Fruit fly (Drosophila melanogaster) whole organism, embryonic: ENCODE results near the gene tst.

Experiments
- Ada2b ChIP-seq: fragments of 200-800 bp; sonication (Bioruptor generic); IDR thresholded peaks from 2 replicates; pipeline ENCODE4 v1.3.6; 2022; ENCODE audit warnings: missing biosample characterization, missing genetic modification characterization
- CG1024 ChIP-seq: fragments of 200-800 bp; sonication (Bioruptor generic); IDR thresholded peaks from 2 replicates; pipeline ENCODE4 v1.3.6; 2022; ENCODE audit warnings: missing biosample characterization, missing genetic modification characterization
- CG10979 ChIP-seq: fragments of 200-800 bp; sonication (Bioruptor generic); optimal IDR thresholded peaks from 2 replicates; lab custom pipeline; 2018; ENCODE audit warnings: missing biosample characterization, mild to moderate bottlenecking, missing genetic modification characterization, moderate library complexity
- CG11504 ChIP-seq: fragments of 200-800 bp; sonication (Bioruptor generic); optimal IDR thresholded peaks from 3 replicates; lab custom pipeline; 2019; ENCODE audit warnings: missing biosample characterization, mild to moderate bottlenecking, missing genetic modification characterization, moderate library complexity
- CG17328 ChIP-seq: fragments of 200-800 bp; sonication (Bioruptor generic); IDR thresholded peaks from 2 replicates; pipeline ENCODE4 v1.3.6; 2022; ENCODE audit warnings: missing biosample characterization, missing genetic modification characterization
- CG17361 ChIP-seq: fragments of 200-800 bp; sonication (Bioruptor generic); IDR thresholded peaks from 3 replicates; pipeline ENCODE4 v1.3.6; 2022; ENCODE audit warnings: missing biosample characterization, missing genetic modification characterization
- CG18262 ChIP-seq: fragments of 200-800 bp; optimal IDR thresholded peaks from 3 replicates; lab custom pipeline; 2019; ENCODE audit warnings: missing biosample characterization, mild to moderate bottlenecking, missing genetic modification characterization, moderate library complexity
- CG18476 ChIP-seq: fragments of 200-800 bp; sonication (Bioruptor generic); optimal IDR thresholded peaks from 2 replicates; lab custom pipeline; 2016; ENCODE audit warnings: missing biosample characterization, mild to moderate bottlenecking, missing genetic modification characterization
- CG2875 ChIP-seq: fragments of 200-800 bp; sonication (Bioruptor generic); optimal IDR thresholded peaks from 2 replicates; lab custom pipeline; 2017; ENCODE audit warnings: missing biosample characterization, mild to moderate bottlenecking, missing genetic modification characterization, missing genetic modification reagents
- CG31365 ChIP-seq: fragments of 200-800 bp; sonication (Bioruptor generic); optimal IDR thresholded peaks from 2 replicates; lab custom pipeline; 2018; ENCODE audit warnings: missing biosample characterization, mild to moderate bottlenecking, missing genetic modification characterization
- CG31388 ChIP-seq: fragments of 200-800 bp; sonication (Bioruptor generic); optimal IDR thresholded peaks from 2 replicates; lab custom pipeline; 2016; ENCODE audit warnings: missing biosample characterization, missing genetic modification characterization
- CG32772 ChIP-seq: fragments of 200-800 bp; sonication (Bioruptor generic); IDR thresholded peaks from 2 replicates; pipeline ENCODE4 v1.3.6; 2022; ENCODE audit warnings: missing biosample characterization, missing genetic modification characterization
- CG3281 ChIP-seq: fragments of 200-800 bp; sonication (Bioruptor generic); optimal IDR thresholded peaks from 3 replicates; lab custom pipeline; 2017; ENCODE audit warnings: missing biosample characterization, mild to moderate bottlenecking, missing genetic modification characterization
- CG4282 ChIP-seq: fragments of 200-800 bp; sonication (Bioruptor generic); optimal IDR thresholded peaks from 2 replicates; lab custom pipeline; 2016; ENCODE audit warnings: missing biosample characterization, missing genetic modification characterization
- CG4617 ChIP-seq: fragments of 200-800 bp; sonication (Bioruptor generic); optimal IDR thresholded peaks from 3 replicates; lab custom pipeline; 2016; ENCODE audit warnings: missing biosample characterization, missing genetic modification characterization, borderline replicate concordance
- CG5953 ChIP-seq: fragments of 200-800 bp; sonication (Bioruptor generic); IDR thresholded peaks from 2 replicates; pipeline ENCODE4 v1.3.6; 2022; ENCODE audit warnings: missing biosample characterization, missing genetic modification characterization
- CG6175 ChIP-seq: fragments of 200-800 bp; sonication (Bioruptor generic); IDR thresholded peaks from 3 replicates; pipeline ENCODE4 v1.3.6; 2022; ENCODE audit warnings: missing biosample characterization, missing genetic modification characterization
- CG6791 ChIP-seq: fragments of 200-800 bp; sonication (Bioruptor generic); IDR thresholded peaks from 3 replicates; pipeline ENCODE4 v1.3.6; 2022; ENCODE audit warnings: missing biosample characterization, missing genetic modification characterization; ENCODE audit not compliant: partially characterized antibody
- CG7271 ChIP-seq: fragments of 200-800 bp; sonication (Bioruptor generic); optimal IDR thresholded peaks from 2 replicates; lab custom pipeline; 2018; ENCODE audit warnings: missing biosample characterization, mild to moderate bottlenecking, missing genetic modification characterization, moderate library complexity
- CG7556 ChIP-seq: fragments of 200-800 bp; sonication (Bioruptor generic); optimal IDR thresholded peaks from 2 replicates; lab custom pipeline; 2017; ENCODE audit warnings: missing biosample characterization, mild to moderate bottlenecking, missing genetic modification characterization
- CG8388 ChIP-seq: fragments of 200-800 bp; sonication (Bioruptor generic); optimal IDR thresholded peaks from 2 replicates; lab custom pipeline; 2019; ENCODE audit warnings: missing biosample characterization, mild to moderate bottlenecking, missing genetic modification characterization, moderate library complexity
- CG9817 ChIP-seq: fragments of 200-800 bp; sonication (Bioruptor generic); optimal IDR thresholded peaks from 2 replicates; lab custom pipeline; 2018; ENCODE audit warnings: missing biosample characterization, mild to moderate bottlenecking, missing genetic modification characterization, moderate library complexity
- CG9932 ChIP-seq: fragments of 200-800 bp; sonication (Bioruptor generic); IDR thresholded peaks from 2 replicates; pipeline ENCODE4 v1.3.6; 2022; ENCODE audit warnings: missing biosample characterization, missing genetic modification characterization
- CHES-1-like ChIP-seq: fragments of 200-800 bp; sonication (Bioruptor generic); optimal IDR thresholded peaks from 2 replicates; lab custom pipeline; 2016; ENCODE audit warnings: missing biosample characterization, missing genetic modification characterization
- CkIIα-i1 ChIP-seq: fragments of 200-800 bp; sonication (Bioruptor generic); IDR thresholded peaks from 2 replicates; pipeline ENCODE4 v1.3.6; 2022; ENCODE audit warnings: missing biosample characterization, missing genetic modification characterization
- D19A ChIP-seq: fragments of 200-800 bp; optimal IDR thresholded peaks from 3 replicates; lab custom pipeline; 2019; ENCODE audit warnings: missing biosample characterization, mild to moderate bottlenecking, missing genetic modification characterization, moderate library complexity
- Drgx ChIP-seq: fragments of 200-800 bp; sonication (Bioruptor generic); IDR thresholded peaks from 2 replicates; pipeline ENCODE4 v1.3.6; 2022; ENCODE audit warnings: missing biosample characterization, missing genetic modification characterization
- HHEX ChIP-seq: fragments of 200-800 bp; sonication (Bioruptor generic); optimal IDR thresholded peaks from 3 replicates; lab custom pipeline; 2017; ENCODE audit warnings: missing biosample characterization, mild to moderate bottlenecking, missing genetic modification characterization, missing genetic modification reagents
- HLHmδ ChIP-seq: fragments of 200-800 bp; sonication (Bioruptor generic); optimal IDR thresholded peaks from 2 replicates; lab custom pipeline; 2018; ENCODE audit warnings: missing biosample characterization, mild to moderate bottlenecking, missing genetic modification characterization, moderate library complexity
- HmgD ChIP-seq: fragments of 200-800 bp; sonication (Bioruptor generic); optimal IDR thresholded peaks from 3 replicates; lab custom pipeline; 2016; ENCODE audit warnings: missing biosample characterization, missing genetic modification characterization
- Max ChIP-seq: fragments of 200-800 bp; sonication (Bioruptor generic); optimal IDR thresholded peaks from 2 replicates; lab custom pipeline; 2016; ENCODE audit warnings: missing biosample characterization, mild to moderate bottlenecking, missing genetic modification characterization
- Side ChIP-seq: fragments of 200-800 bp; sonication (Bioruptor generic); optimal IDR thresholded peaks from 2 replicates; lab custom pipeline; 2016; ENCODE audit warnings: missing biosample characterization, missing genetic modification characterization
- Sox102F ChIP-seq: fragments of 200-800 bp; sonication (Bioruptor generic); optimal IDR thresholded peaks from 2 replicates; lab custom pipeline; 2018; ENCODE audit warnings: missing biosample characterization, mild to moderate bottlenecking, missing genetic modification characterization, moderate library complexity
- Xbp1 ChIP-seq: fragments of 200-800 bp; sonication (Bioruptor generic); optimal IDR thresholded peaks from 3 replicates; lab custom pipeline; 2016; ENCODE audit warnings: missing biosample characterization, mild to moderate bottlenecking, missing genetic modification characterization
- bbx ChIP-seq: fragments of 200-800 bp; sonication (Bioruptor generic); IDR thresholded peaks from 2 replicates; pipeline ENCODE4 v1.3.6; 2022; ENCODE audit warnings: missing biosample characterization, missing genetic modification characterization; ENCODE audit not compliant: partially characterized antibody
- ci ChIP-seq: fragments of 200-800 bp; sonication (Bioruptor generic); IDR thresholded peaks from 3 replicates; pipeline ENCODE4 v1.3.6; 2022; ENCODE audit warnings: missing biosample characterization, missing genetic modification characterization
- dm ChIP-seq: fragments of 200-800 bp; sonication (Bioruptor generic); optimal IDR thresholded peaks from 3 replicates; lab custom pipeline; 2016; ENCODE audit warnings: missing biosample characterization, missing genetic modification characterization
- dmrt11E ChIP-seq: fragments of 200-800 bp; sonication (Bioruptor generic); optimal IDR thresholded peaks from 3 replicates; lab custom pipeline; 2018; ENCODE audit warnings: missing biosample characterization, mild to moderate bottlenecking, missing genetic modification characterization, moderate library complexity
- esg ChIP-seq: fragments of 200-800 bp; sonication (Bioruptor generic); conservative IDR thresholded peaks from 2 replicates; pipeline ENCODE4 v1.3.6; 2022; ENCODE audit warnings: missing biosample characterization, missing genetic modification characterization
- gce ChIP-seq: fragments of 200-800 bp; sonication (Bioruptor generic); IDR thresholded peaks from 3 replicates; pipeline ENCODE4 v1.3.6; 2022; ENCODE audit warnings: missing biosample characterization, missing genetic modification characterization
- gsb ChIP-seq: fragments of 200-800 bp; sonication (Bioruptor generic); IDR thresholded peaks from 2 replicates; pipeline ENCODE4 v1.3.6; 2022; ENCODE audit warnings: missing biosample characterization, missing genetic modification characterization
- lbe ChIP-seq: fragments of 200-800 bp; sonication (Bioruptor generic); optimal IDR thresholded peaks from 2 replicates; lab custom pipeline; 2016; ENCODE audit warnings: missing biosample characterization, mild to moderate bottlenecking, missing genetic modification characterization
- lov ChIP-seq, 2 experiments: fragments of 200-800 bp in 1 of 2; fragments of >200 bp in 1 of 2; sonication (Bioruptor generic) in 1 of 2; IDR thresholded peaks in 1 of 2; optimal IDR thresholded peaks in 1 of 2; 2 replicates in 1 of 2; 3 replicates in 1 of 2; pipeline versions ENCODE4 v1.3.6 to Lab custom; 2017 to 2022; ENCODE audit warnings: missing biosample characterization in 1 of 2, missing genetic modification characterization in 1 of 2
- pum ChIP-seq: fragments of 200-800 bp; sonication (Bioruptor generic); optimal IDR thresholded peaks from 2 replicates; lab custom pipeline; 2016; ENCODE audit warnings: missing biosample characterization, missing genetic modification characterization
- pzg ChIP-seq: fragments of 200-800 bp; sonication (Bioruptor generic); optimal IDR thresholded peaks from 3 replicates; lab custom pipeline; 2018; ENCODE audit warnings: missing biosample characterization, mild to moderate bottlenecking, missing genetic modification characterization, moderate library complexity
- ro ChIP-seq: fragments of 200-800 bp; sonication (Bioruptor generic); IDR thresholded peaks from 2 replicates; pipeline ENCODE4 v1.3.6; 2022; ENCODE audit warnings: missing biosample characterization, missing genetic modification characterization
- schlank ChIP-seq: fragments of 200-800 bp; sonication (Bioruptor generic); optimal IDR thresholded peaks from 2 replicates; lab custom pipeline; 2018; ENCODE audit warnings: missing biosample characterization, mild to moderate bottlenecking, missing genetic modification characterization
- stwl ChIP-seq: fragments of 200-800 bp; sonication (Bioruptor generic); optimal IDR thresholded peaks from 3 replicates; lab custom pipeline; 2018; ENCODE audit warnings: missing biosample characterization, mild to moderate bottlenecking, missing genetic modification characterization, moderate library complexity
- trem ChIP-seq: fragments of 200-800 bp; optimal IDR thresholded peaks from 3 replicates; lab custom pipeline; 2019; ENCODE audit warnings: missing biosample characterization, mild to moderate bottlenecking, missing genetic modification characterization, moderate library complexity

The tst gene

dm6 chr3R:23781466-23781935 lies 8.8 kb upstream of the tst start, which contains the start of the genes Nup98-96 and mbc (continued):
- TF ChIP-seq gsb (GFP tag; lab: Robert Waterston, UW) (0 out of 2 replicates have a peak, but pooled peaks have one; percentile 28), schlank (tag; lab: Kevin White, UChicago) (peak; percentile 53), gce (GFP tag; lab: Robert Waterston, UW) (peak; percentile 48; the same call in 1 of the 3 replicates), HHEX (GFP tag; lab: Kevin White, UChicago) (peak; percentile 54), lov (optimal IDR thresholded peaks at IDR 0.05; lab: Kevin White, UChicago) (no peak), lov (GFP tag; IDR thresholded peaks at IDR 0.05; lab: Robert Waterston, UW) (0 out of 3 replicates have a peak, but pooled peaks have one; percentile 66), CG32772 (GFP tag; lab: Robert Waterston, UW) (peak; percentile 86), CG17361 (GFP tag; lab: Robert Waterston, UW) (peak; percentile 88), CG9817 (tag; lab: Kevin White, UChicago) (peak; percentile 90), CG31388 (GFP tag; lab: Kevin White, UChicago) (peak; percentile 82), CG18476 (GFP tag; lab: Kevin White, UChicago) (peak; percentile 86), dmrt11E (tag; lab: Kevin White, UChicago) (peak; percentile 83), CG31365 (tag; lab: Kevin White, UChicago) (no peak), CG4282 (peak; percentile 59), CG17328 (GFP tag; lab: Robert Waterston, UW) (peak; percentile 84), lbe (GFP tag; lab: Kevin White, UChicago) (peak; percentile 30), esg (peak; percentile 88), ro (GFP tag; lab: Robert Waterston, UW) (no peak), pzg (GFP tag; lab: Kevin White, UChicago) (peak; percentile 94), CG6791 (GFP tag; lab: Robert Waterston, UW) (peak; percentile 59; the same call in 2 of the 3 replicates), CkIIα-i1 (0 out of 2 replicates have a peak, but pooled peaks have one; percentile 34), dm (GFP tag; lab: Kevin White, UChicago) (peak; percentile 95), CG18262 (tag; lab: Kevin White, UChicago) (peak; percentile 78), pum (GFP tag; lab: Kevin White, UChicago) (peak; percentile 95), ci (GFP tag; lab: Robert Waterston, UW) (peak; percentile 75), CG4617 (peak; percentile 95), CG7556 (peak; percentile 61), CG9932 (GFP tag; lab: Robert Waterston, UW) (peak; percentile 91), CG1024 (GFP tag; lab: Robert Waterston, UW) (no peak; the same call in none of the 2 replicates), Max (GFP tag; lab: Kevin White, UChicago) (peak; percentile 88), CG7271 (tag; lab: Kevin White, UChicago) (no peak), CG6175 (GFP tag; lab: Robert Waterston, UW) (peak; percentile 43; the same call in 1 of the 3 replicates), CG5953 (GFP tag; lab: Robert Waterston, UW) (no peak; the same call in none of the 2 replicates), Side (GFP tag; lab: Kevin White, UChicago) (peak; percentile 89), bbx (peak; percentile 45; the same call in 1 of the 2 replicates), D19A (tag; lab: Kevin White, UChicago) (peak; percentile 68), CG10979 (tag; lab: Kevin White, UChicago) (peak; percentile 71), Sox102F (GFP tag; lab: Kevin White, UChicago) (peak; percentile 83), CG8388 (GFP tag; lab: Kevin White, UChicago) (peak; percentile 60), CG11504 (tag; lab: Kevin White, UChicago) (peak; percentile 85), Xbp1 (GFP tag; lab: Kevin White, UChicago) (peak; percentile 93), HmgD (GFP tag; lab: Kevin White, UChicago) (peak; percentile 96), HLHmδ (GFP tag; lab: Kevin White, UChicago) (peak; percentile 90), trem (tag; lab: Kevin White, UChicago) (peak; percentile 91), Ada2b (GFP tag; lab: Robert Waterston, UW) (peak; percentile 78), CHES-1-like (peak; percentile 94), CG2875 (peak; percentile 38), stwl (tag; lab: Kevin White, UChicago) (peak; percentile 80), Drgx (GFP tag; lab: Robert Waterston, UW) (peak; percentile 54), CG3281 (GFP tag; lab: Kevin White, UChicago) (peak; percentile 75)
